Worm (Caenorhabditis elegans) whole organism, L2 larva: Measurements from ENCODE around the gene C27D6.3.

Experiments
- C34F6.9 ChIP-seq: fragments of 150-350 bp; optimal IDR thresholded peaks from 2 replicates; lab custom pipeline; 2014; ENCODE audit warnings: missing biosample characterization, missing genetic modification characterization
- F13H6.1 ChIP-seq: sonication (generic microtip); optimal IDR thresholded peaks from 2 replicates; lab custom pipeline; 2016; ENCODE audit warnings: missing genetic modification characterization, missing compliant biosample characterization
- ZK546.5 ChIP-seq: sonication (generic microtip); optimal IDR thresholded peaks from 2 replicates; lab custom pipeline; 2017; ENCODE audit warnings: missing biosample characterization, missing genetic modification characterization
- alr-1 ChIP-seq: fragments of 150-350 bp; optimal IDR thresholded peaks from 2 replicates; lab custom pipeline; 2014; ENCODE audit warnings: missing biosample characterization, missing genetic modification characterization
- aly-2 ChIP-seq: fragments of 150-350 bp; optimal IDR thresholded peaks from 2 replicates; lab custom pipeline; 2014; ENCODE audit warnings: missing biosample characterization, missing genetic modification characterization
- ama-1 ChIP-seq: fragments of 150-350 bp; optimal IDR thresholded peaks from 2 replicates; lab custom pipeline; 2018; ENCODE audit warnings: inconsistent platforms
- blmp-1 ChIP-seq: sonication (generic microtip); optimal IDR thresholded peaks from 2 replicates; lab custom pipeline; 2017; ENCODE audit warnings: missing genetic modification characterization, mild to moderate bottlenecking, missing compliant biosample characterization, antibody characterized with exemption, moderate library complexity; ENCODE audit not compliant: insufficient read depth
- ceh-16 ChIP-seq: fragments of 150-350 bp; optimal IDR thresholded peaks from 2 replicates; lab custom pipeline; 2014; ENCODE audit warnings: missing biosample characterization, missing genetic modification characterization
- ceh-82 ChIP-seq: fragments of 150-350 bp; optimal IDR thresholded peaks from 2 replicates; lab custom pipeline; 2014; ENCODE audit warnings: missing biosample characterization, missing genetic modification characterization
- crh-2 ChIP-seq: sonication (generic microtip); optimal IDR thresholded peaks from 2 replicates; lab custom pipeline; 2017; ENCODE audit warnings: missing biosample characterization, missing genetic modification characterization
- dmd-4 ChIP-seq: sonication (generic microtip); optimal IDR thresholded peaks from 2 replicates; lab custom pipeline; 2017; ENCODE audit warnings: missing biosample characterization, missing genetic modification characterization
- egl-27 ChIP-seq: sonication (generic microtip); optimal IDR thresholded peaks from 3 replicates; lab custom pipeline; 2017; ENCODE audit warnings: missing biosample characterization, missing genetic modification reagents, missing genetic modification characterization
- elt-1 ChIP-seq: fragments of 150-350 bp; optimal IDR thresholded peaks from 2 replicates; lab custom pipeline; 2014; ENCODE audit warnings: missing biosample characterization, missing genetic modification characterization
- elt-3 ChIP-seq: sonication (generic microtip); optimal IDR thresholded peaks from 2 replicates; lab custom pipeline; 2017; ENCODE audit warnings: missing biosample characterization, missing genetic modification characterization
- fos-1 ChIP-seq: fragments of 150-350 bp; optimal IDR thresholded peaks from 2 replicates; lab custom pipeline; 2014; ENCODE audit warnings: missing biosample characterization, missing genetic modification characterization
- gmeb-1 ChIP-seq: fragments of 150-350 bp; optimal IDR thresholded peaks from 2 replicates; lab custom pipeline; 2014; ENCODE audit warnings: missing biosample characterization, missing genetic modification characterization
- lin-11 ChIP-seq: fragments of 150-350 bp; sonication (generic microtip); optimal IDR thresholded peaks from 2 replicates; lab custom pipeline; 2014; ENCODE audit warnings: missing biosample characterization, missing genetic modification characterization, inconsistent platforms, mixed read lengths
- lin-39 ChIP-seq: fragments of 150-350 bp; optimal IDR thresholded peaks from 2 replicates; lab custom pipeline; 2014; ENCODE audit warnings: missing biosample characterization, missing genetic modification reagents, missing genetic modification characterization
- lsy-2 ChIP-seq, 2 experiments: fragments of 150-350 bp in 1 of 2; sonication (generic microtip) in 1 of 2; optimal IDR thresholded peaks; 2 replicates each; lab custom pipeline; 2014 to 2017; ENCODE audit warnings: missing biosample characterization in 2 of 2, missing genetic modification characterization in 2 of 2
- mab-5 ChIP-seq: fragments of 150-350 bp; optimal IDR thresholded peaks from 2 replicates; lab custom pipeline; 2014; ENCODE audit warnings: missing biosample characterization, missing genetic modification characterization
- nhr-10 ChIP-seq: sonication (generic microtip); optimal IDR thresholded peaks from 2 replicates; lab custom pipeline; 2017; ENCODE audit warnings: missing biosample characterization, missing genetic modification characterization
- nhr-11 ChIP-seq: fragments of 150-350 bp; optimal IDR thresholded peaks from 2 replicates; lab custom pipeline; 2014; ENCODE audit warnings: missing biosample characterization, missing genetic modification characterization
- nhr-12 ChIP-seq: fragments of 150-350 bp; optimal IDR thresholded peaks from 2 replicates; lab custom pipeline; 2014; ENCODE audit warnings: missing biosample characterization, missing genetic modification characterization
- nhr-129 ChIP-seq: fragments of 150-350 bp; optimal IDR thresholded peaks from 2 replicates; lab custom pipeline; 2014; ENCODE audit warnings: missing biosample characterization, missing genetic modification characterization
- nhr-21 ChIP-seq: fragments of 150-350 bp; optimal IDR thresholded peaks from 2 replicates; lab custom pipeline; 2014; ENCODE audit warnings: missing biosample characterization, missing genetic modification characterization
- nhr-23 ChIP-seq: fragments of 150-350 bp; optimal IDR thresholded peaks from 2 replicates; lab custom pipeline; 2014; ENCODE audit warnings: missing biosample characterization, missing genetic modification reagents, missing genetic modification characterization
- nhr-25 ChIP-seq: fragments of 150-350 bp; sonication (generic microtip); optimal IDR thresholded peaks from 3 replicates; lab custom pipeline; 2014; ENCODE audit warnings: missing biosample characterization, missing genetic modification characterization
- nhr-6 ChIP-seq: fragments of 150-350 bp; optimal IDR thresholded peaks from 2 replicates; lab custom pipeline; 2014; ENCODE audit warnings: missing biosample characterization, missing genetic modification characterization
- nhr-77 ChIP-seq: fragments of 150-350 bp; optimal IDR thresholded peaks from 2 replicates; lab custom pipeline; 2014; ENCODE audit warnings: missing biosample characterization, missing genetic modification characterization
- sem-4 ChIP-seq: fragments of 150-350 bp; optimal IDR thresholded peaks from 2 replicates; lab custom pipeline; 2014; ENCODE audit warnings: missing biosample characterization, missing genetic modification reagents, missing genetic modification characterization
- skn-1 ChIP-seq: sonication (generic microtip); optimal IDR thresholded peaks from 2 replicates; lab custom pipeline; 2017; ENCODE audit warnings: missing biosample characterization, missing genetic modification characterization
- sma-3 ChIP-seq: sonication (generic microtip); optimal IDR thresholded peaks from 2 replicates; lab custom pipeline; 2016; ENCODE audit warnings: missing genetic modification reagents, missing genetic modification characterization, missing compliant biosample characterization
- sma-9 ChIP-seq, 2 experiments: fragments of 150-350 bp in 1 of 2; sonication (generic microtip) in 1 of 2; optimal IDR thresholded peaks; 2 replicates each; lab custom pipeline; 2014 to 2016; ENCODE audit warnings: missing genetic modification characterization in 2 of 2, mild to moderate bottlenecking in 1 of 2, missing biosample characterization in 1 of 2, missing compliant biosample characterization in 1 of 2, missing genetic modification reagents in 1 of 2, moderate library complexity in 1 of 2
- unc-39 ChIP-seq: fragments of 150-350 bp; optimal IDR thresholded peaks from 2 replicates; lab custom pipeline; 2014; ENCODE audit warnings: missing biosample characterization, missing genetic modification characterization
- unc-55 ChIP-seq: fragments of 150-350 bp; sonication (generic microtip); optimal IDR thresholded peaks from 3 replicates; lab custom pipeline; 2014; ENCODE audit warnings: missing biosample characterization, missing genetic modification reagents, missing genetic modification characterization
- unc-62 ChIP-seq: fragments of 150-350 bp; optimal IDR thresholded peaks from 2 replicates; lab custom pipeline; 2014; ENCODE audit warnings: missing biosample characterization, missing genetic modification reagents, missing genetic modification characterization
- zag-1 ChIP-seq: fragments of 150-350 bp; optimal IDR thresholded peaks from 2 replicates; lab custom pipeline; 2014; ENCODE audit warnings: missing biosample characterization, missing genetic modification characterization
- ztf-1 ChIP-seq: fragments of 200-800 bp; sonication (Bioruptor generic); conservative IDR thresholded peaks from 2 replicates; pipeline ENCODE4 v1.3.6; 2022; ENCODE audit warnings: missing genetic modification characterization, missing compliant biosample characterization
- ztf-4 ChIP-seq: fragments of 150-350 bp; optimal IDR thresholded peaks from 2 replicates; lab custom pipeline; 2014; ENCODE audit warnings: missing biosample characterization, missing genetic modification characterization

Gene C27D6.3

DNA sequence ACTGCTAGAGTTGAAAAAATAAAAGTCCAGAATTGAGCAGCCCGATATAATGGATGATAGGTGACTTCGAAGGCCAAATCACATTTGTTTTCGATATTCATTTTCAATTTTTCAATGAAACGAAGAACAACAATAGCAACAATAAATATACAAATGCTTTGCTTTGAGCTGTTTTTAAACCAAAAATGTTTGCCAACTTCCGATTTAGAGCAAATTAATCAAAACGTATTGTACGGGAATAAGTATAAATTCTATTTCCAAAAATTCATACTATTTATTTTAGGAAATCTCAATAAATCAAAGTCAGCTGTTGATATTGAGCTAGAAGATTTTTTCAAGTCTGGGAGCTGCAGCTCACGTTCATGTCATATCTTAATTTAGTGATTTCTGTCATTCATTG, 3.3 kb downstream of the C27D6.3 start, which contains the start of gene srb-1:
srb-1 (minus strand) TSS at position 101 of the 400 bp plus-strand sequence.
- TF ChIP-seq unc-55 (GFP tag; lab: Kevin White, UChicago) (no peak), lin-11 (tag; lab: Kevin White, UChicago) (no peak), aly-2 (no peak), nhr-23 (no peak), nhr-77 (tag; lab: Kevin White, UChicago) (no peak), lin-39 (no peak), sma-3 (GFP tag; lab: Kevin White, UChicago) (no peak), zag-1 (tag; lab: Kevin White, UChicago) (no peak), lsy-2 (tag; optimal IDR thresholded peaks at IDR 0.05; lab: Kevin White, UChicago) (no peak), nhr-6 (no peak), skn-1 (tag; lab: Kevin White, UChicago) (no peak), crh-2 (tag; lab: Kevin White, UChicago) (no peak), blmp-1 (no peak), sma-9 (GFP tag; optimal IDR thresholded peaks at IDR 0.05; lab: Kevin White, UChicago) (no peak), sma-9 (tag; optimal IDR thresholded peaks at IDR 0.05; lab: Kevin White, UChicago) (no peak), unc-39 (no peak), elt-3 (tag; lab: Kevin White, UChicago) (no peak), ztf-4 (tag; lab: Kevin White, UChicago) (no peak), ama-1 (no peak)

DNA sequence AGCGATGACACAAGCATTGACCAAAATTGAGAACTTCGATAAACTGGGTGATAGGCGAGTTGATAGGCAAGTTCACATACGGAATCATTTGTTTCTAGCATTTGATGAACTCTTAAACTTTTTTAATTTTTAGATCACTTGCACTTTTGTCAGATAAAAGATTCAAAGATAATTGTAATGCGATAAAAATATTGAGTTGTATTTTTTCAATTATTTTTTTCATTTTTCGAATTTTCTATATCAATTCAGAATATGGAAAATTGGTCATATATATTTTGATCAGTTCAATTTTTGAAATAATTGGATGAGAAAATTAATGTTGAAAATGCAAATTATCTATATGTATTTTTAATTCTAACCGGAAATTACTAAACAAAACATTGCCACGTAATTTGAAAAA, 7.5 kb downstream of the C27D6.3 start, which contains the start of gene srb-3:
srb-3 (minus strand) TSS at position 101 of the 400 bp plus-strand sequence.
- TF ChIP-seq fos-1 (tag; lab: Kevin White, UChicago) (no peak), ama-1 (no peak), elt-1 (tag; lab: Kevin White, UChicago) (no peak), dmd-4 (tag; lab: Kevin White, UChicago) (no peak), C34F6.9 (tag; lab: Kevin White, UChicago) (no peak), mab-5 (tag; lab: Kevin White, UChicago) (no peak), nhr-23 (no peak), unc-55 (GFP tag; lab: Kevin White, UChicago) (no peak), sma-9 (GFP tag; optimal IDR thresholded peaks at IDR 0.05; lab: Kevin White, UChicago) (no peak), sma-9 (tag; optimal IDR thresholded peaks at IDR 0.05; lab: Kevin White, UChicago) (no peak), lin-11 (tag; lab: Kevin White, UChicago) (no peak), nhr-77 (tag; lab: Kevin White, UChicago) (no peak), ceh-82 (tag; lab: Kevin White, UChicago) (no peak), sma-3 (GFP tag; lab: Kevin White, UChicago) (no peak), nhr-6 (no peak), elt-3 (tag; lab: Kevin White, UChicago) (no peak)

DNA sequence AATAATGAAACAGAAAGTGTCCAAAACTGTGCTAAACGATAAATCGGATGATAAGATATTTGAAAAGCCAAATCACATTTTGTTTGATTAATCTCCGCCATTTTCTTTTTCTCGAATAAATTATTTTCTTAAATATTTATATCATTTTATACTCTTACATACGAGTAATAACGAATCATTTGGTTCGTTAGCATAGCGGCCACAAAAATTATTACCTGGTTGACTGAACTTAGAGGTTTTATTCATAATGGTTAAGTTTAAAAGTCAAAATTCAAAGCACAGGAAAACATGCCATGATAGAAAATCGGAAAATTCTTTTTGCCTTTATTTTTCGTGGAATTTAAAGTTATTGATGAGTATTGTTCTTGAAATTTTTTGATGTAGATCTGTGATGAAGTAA, 11.0 kb downstream of the C27D6.3 start, which contains the start of gene srb-5:
srb-5 (minus strand) TSS at position 101 of the 400 bp plus-strand sequence.
- TF ChIP-seq nhr-21 (tag; lab: Kevin White, UChicago) (no peak), alr-1 (no peak), elt-3 (tag; lab: Kevin White, UChicago) (no peak), gmeb-1 (tag; lab: Kevin White, UChicago) (no peak), nhr-23 (no peak), unc-62 (GFP tag; lab: Kevin White, UChicago) (no peak), F13H6.1 (tag; lab: Kevin White, UChicago) (no peak), egl-27 (tag; lab: Kevin White, UChicago) (no peak), nhr-12 (tag; lab: Kevin White, UChicago) (no peak), sma-9 (GFP tag; optimal IDR thresholded peaks at IDR 0.05; lab: Kevin White, UChicago) (no peak), sma-9 (tag; optimal IDR thresholded peaks at IDR 0.05; lab: Kevin White, UChicago) (no peak), nhr-25 (tag; lab: Kevin White, UChicago) (no peak), nhr-10 (no peak), dmd-4 (tag; lab: Kevin White, UChicago) (no peak), ZK546.5 (tag; lab: Kevin White, UChicago) (no peak), sem-4 (tag; lab: Kevin White, UChicago) (no peak), sma-3 (GFP tag; lab: Kevin White, UChicago) (no peak), ztf-1 (GFP tag; lab: Robert Waterston, UW) (no peak), fos-1 (tag; lab: Kevin White, UChicago) (no peak)

DNA sequence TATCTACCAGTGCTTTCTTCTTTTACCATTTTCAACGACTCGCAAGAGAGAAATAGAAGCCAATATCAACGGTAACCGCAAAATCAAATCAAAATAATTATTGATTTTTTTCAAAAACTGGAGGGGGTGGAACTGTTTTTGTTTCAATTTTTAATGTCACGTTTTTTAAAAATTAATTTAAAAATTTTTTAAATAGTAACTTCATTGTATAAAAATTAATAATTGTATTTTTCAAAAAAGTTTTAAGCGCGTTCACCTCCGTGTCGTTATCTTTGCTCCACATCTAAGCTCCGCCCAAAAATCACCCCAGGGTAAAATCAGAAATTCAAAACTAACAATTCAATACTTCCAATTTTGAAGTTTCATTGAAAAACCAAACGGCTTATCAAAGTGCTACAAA, 13.2 kb downstream of the C27D6.3 start, which contains the start of gene C27D6.11:
C27D6.11 (minus strand) TSS at position 101 of the 400 bp plus-strand sequence.
- no peak for TF ChIP-seq nhr-11
- no peak for TF ChIP-seq alr-1
- TF ChIP-seq ceh-16 = no peak
- no peak for TF ChIP-seq elt-3 (tag; lab: Kevin White, UChicago)
- no peak for TF ChIP-seq ztf-1 (GFP tag; lab: Robert Waterston, UW)
- no peak for TF ChIP-seq aly-2
- no peak for TF ChIP-seq nhr-129 (tag; lab: Kevin White, UChicago)
- TF ChIP-seq nhr-6 = no peak
- no peak for TF ChIP-seq crh-2 (tag; lab: Kevin White, UChicago)
- TF ChIP-seq elt-1 (tag; lab: Kevin White, UChicago) = no peak
